Worm (Caenorhabditis elegans): ENCODE data around the gene K02C4.3.

K02C4.3 gene

ce11 chrII:8092537-8092936 is 5.9 kb upstream of the K02C4.3 start, which contains the start of gene ltd-1:
ltd-1 (minus strand) TSS chrII:8092754.
- TF ChIP-seq mab-5 (tag; optimal IDR thresholded peaks at IDR 0.05) (no peak), elt-3 (tag; optimal IDR thresholded peaks at IDR 0.05) (no peak), lsy-2 (tag; optimal IDR thresholded peaks at IDR 0.05) (no peak), sptf-1 (tag; optimal IDR thresholded peaks at IDR 0.05) (no peak), tbx-8 (GFP tag; optimal IDR thresholded peaks at IDR 0.05) (no peak), cnd-1 (tag; optimal IDR thresholded peaks at IDR 0.05) (no peak), ham-2 (GFP tag; optimal IDR thresholded peaks at IDR 0.05) (no peak), ztf-11 (tag; optimal IDR thresholded peaks at IDR 0.05) (no peak), lin-32 (GFP tag; optimal IDR thresholded peaks at IDR 0.05) (no peak), ceh-83 (GFP tag; optimal IDR thresholded peaks at IDR 0.05) (no peak), unc-62 (GFP tag; optimal IDR thresholded peaks at IDR 0.05) (no peak), hlh-1 (tag; optimal IDR thresholded peaks at IDR 0.05) (no peak), M03D4.4 (tag; optimal IDR thresholded peaks at IDR 0.05) (no peak)

ce11 chrII:8091528-8091927 is 4.9 kb upstream of the K02C4.3 start:
- TF ChIP-seq lin-13 (tag; optimal IDR thresholded peaks at IDR 0.05) (no peak), ceh-39 (tag; optimal IDR thresholded peaks at IDR 0.05) (peak; percentile 25), flh-1 (GFP tag; optimal IDR thresholded peaks at IDR 0.05) (no peak), snpc-4 (tag; optimal IDR thresholded peaks at IDR 0.05) (no peak), drap-1 (GFP tag; optimal IDR thresholded peaks at IDR 0.05) (peak; percentile 27), hlh-1 (tag; optimal IDR thresholded peaks at IDR 0.05) (no peak), ceh-43 (GFP tag; optimal IDR thresholded peaks at IDR 0.05) (no peak), nhr-28 (tag; optimal IDR thresholded peaks at IDR 0.05) (no peak), ceh-83 (GFP tag; optimal IDR thresholded peaks at IDR 0.05) (peak; percentile 37), sem-2 (GFP tag; optimal IDR thresholded peaks at IDR 0.05) (no peak), sptf-1 (tag; optimal IDR thresholded peaks at IDR 0.05) (peak; percentile 17), blmp-1 (tag; optimal IDR thresholded peaks at IDR 0.05) (no peak)

ce11 chrII:8078041-8078440 is 8.6 kb downstream of the K02C4.3 start, which contains the start of gene K02C4.5:
K02C4.5 (plus strand) TSS chrII:8078435.
- no peak for TF ChIP-seq sptf-1 (tag; optimal IDR thresholded peaks at IDR 0.05)
- no peak for TF ChIP-seq elt-1 (tag; optimal IDR thresholded peaks at IDR 0.05; ENCODE audit: borderline replicate concordance, insufficient read depth)
- TF ChIP-seq ztf-11 (tag; optimal IDR thresholded peaks at IDR 0.05): no peak
- no peak for TF ChIP-seq mab-5 (tag; optimal IDR thresholded peaks at IDR 0.05)
- TF ChIP-seq nhr-28 (tag; optimal IDR thresholded peaks at IDR 0.05): no peak
- TF ChIP-seq lin-32 (GFP tag; optimal IDR thresholded peaks at IDR 0.05): no peak
- no peak for TF ChIP-seq pha-4 (tag; optimal IDR thresholded peaks at IDR 0.05)
- TF ChIP-seq unc-39 (tag; optimal IDR thresholded peaks at IDR 0.05): no peak
- no peak for TF ChIP-seq bed-3 (GFP tag; optimal IDR thresholded peaks at IDR 0.05)

- TF ChIP-seq elt-3 (tag; optimal IDR thresholded peaks at IDR 0.05): no peak
- peak; percentile 63 for TF ChIP-seq ceh-43 (GFP tag; optimal IDR thresholded peaks at IDR 0.05)
- no peak for TF ChIP-seq nhr-237 (tag; optimal IDR thresholded peaks at IDR 0.05)
- peak; percentile 59 for TF ChIP-seq tbx-8 (GFP tag; optimal IDR thresholded peaks at IDR 0.05)
- peak; percentile 76 for TF ChIP-seq sem-2 (GFP tag; optimal IDR thresholded peaks at IDR 0.05)
- no peak for TF ChIP-seq nhr-76 (tag; optimal IDR thresholded peaks at IDR 0.05)
- peak; percentile 86 for TF ChIP-seq drap-1 (GFP tag; optimal IDR thresholded peaks at IDR 0.05)
- peak; percentile 20 for TF ChIP-seq lin-13 (tag; optimal IDR thresholded peaks at IDR 0.05)
- peak; percentile 55 for TF ChIP-seq pha-4 (tag; optimal IDR thresholded peaks at IDR 0.05)
- TF ChIP-seq ceh-83 (GFP tag; optimal IDR thresholded peaks at IDR 0.05): peak; percentile 89
- TF ChIP-seq nhr-12 (tag; optimal IDR thresholded peaks at IDR 0.05): no peak
- TF ChIP-seq lin-32 (GFP tag; optimal IDR thresholded peaks at IDR 0.05): peak; percentile 76
- TF ChIP-seq unc-62 (GFP tag; optimal IDR thresholded peaks at IDR 0.05): peak; percentile 22
- TF ChIP-seq unc-39 (tag; optimal IDR thresholded peaks at IDR 0.05): no peak
- no peak for TF ChIP-seq sptf-1 (tag; optimal IDR thresholded peaks at IDR 0.05)
- TF ChIP-seq bed-3 (GFP tag; optimal IDR thresholded peaks at IDR 0.05): peak; percentile 12
- no peak for TF ChIP-seq ztf-11 (tag; optimal IDR thresholded peaks at IDR 0.05)
- peak; percentile 79 for TF ChIP-seq M03D4.4 (tag; optimal IDR thresholded peaks at IDR 0.05)
- TF ChIP-seq zip-8 (tag; optimal IDR thresholded peaks at IDR 0.05): peak; percentile 23
- peak; percentile 59 for TF ChIP-seq flh-1 (GFP tag; optimal IDR thresholded peaks at IDR 0.05)
- peak; percentile 86 for TF ChIP-seq cnd-1 (tag; optimal IDR thresholded peaks at IDR 0.05)
- TF ChIP-seq hlh-1 (tag; optimal IDR thresholded peaks at IDR 0.05): peak; percentile 8
- no peak for TF ChIP-seq snpc-4 (tag; optimal IDR thresholded peaks at IDR 0.05)
- TF ChIP-seq nhr-28 (tag; optimal IDR thresholded peaks at IDR 0.05): no peak
- no peak for TF ChIP-seq ces-1 (GFP tag; optimal IDR thresholded peaks at IDR 0.05)
- TF ChIP-seq mab-5 (tag; optimal IDR thresholded peaks at IDR 0.05): no peak
- no peak for TF ChIP-seq elt-1 (tag; optimal IDR thresholded peaks at IDR 0.05; ENCODE audit: borderline replicate concordance, insufficient read depth)
- TF ChIP-seq mep-1 (tag; optimal IDR thresholded peaks at IDR 0.05): peak; percentile 12
- no peak for TF ChIP-seq blmp-1 (tag; optimal IDR thresholded peaks at IDR 0.05)
- no peak for TF ChIP-seq ceh-39 (tag; optimal IDR thresholded peaks at IDR 0.05)
- TF ChIP-seq unc-120 (tag; optimal IDR thresholded peaks at IDR 0.05; ENCODE audit: poor library complexity, severe bottlenecking): peak; percentile 20
- TF ChIP-seq nhr-2 (tag; optimal IDR thresholded peaks at IDR 0.05): no peak
- TF ChIP-seq mls-2 (tag; optimal IDR thresholded peaks at IDR 0.05): peak; percentile 81
- peak; percentile 73 for TF ChIP-seq ham-2 (GFP tag; optimal IDR thresholded peaks at IDR 0.05)
- no peak for TF ChIP-seq lsy-2 (tag; optimal IDR thresholded peaks at IDR 0.05)
These were observed 11.3 kb downstream of the K02C4.3 start, which contains the start of gene K02C4.2 for ce11 chrII:8075324-8075810. K02C4.2 (plus strand) TSS chrII:8075760.

All from whole organism, mixed stage, embryonic.